Worm (Caenorhabditis elegans) whole organism, dauer: ENCODE results near the gene C39B5.6.

Source experiments
- unc-62 ChIP-seq: sonication (generic microtip); optimal IDR thresholded peaks from 2 replicates; lab custom pipeline; 2017; ENCODE audit warnings: missing biosample characterization, missing genetic modification reagents, missing genetic modification characterization

Gene C39B5.6

DNA sequence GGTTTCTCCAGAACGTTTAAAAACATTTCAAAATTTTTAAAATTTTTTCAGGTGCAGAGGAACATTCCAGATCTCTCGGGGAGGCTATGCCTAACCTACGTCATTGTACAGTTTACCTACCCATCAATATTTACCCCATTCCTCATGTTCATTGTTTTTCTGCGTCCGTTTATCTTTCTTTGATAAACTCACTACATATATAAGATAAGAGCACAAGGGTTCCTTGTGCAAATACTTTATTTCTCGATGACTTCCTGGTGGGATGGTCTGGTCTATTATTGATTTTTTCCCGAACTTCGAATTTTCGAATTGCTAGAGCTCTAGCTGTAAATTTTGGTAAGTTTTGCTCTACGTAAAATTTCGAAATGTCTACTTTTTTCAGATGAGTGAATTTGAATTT lies 35.6 kb downstream of the C39B5.6 start:
- no peak for TF ChIP-seq unc-62 (GFP tag; lab: Kevin White, UChicago)

DNA sequence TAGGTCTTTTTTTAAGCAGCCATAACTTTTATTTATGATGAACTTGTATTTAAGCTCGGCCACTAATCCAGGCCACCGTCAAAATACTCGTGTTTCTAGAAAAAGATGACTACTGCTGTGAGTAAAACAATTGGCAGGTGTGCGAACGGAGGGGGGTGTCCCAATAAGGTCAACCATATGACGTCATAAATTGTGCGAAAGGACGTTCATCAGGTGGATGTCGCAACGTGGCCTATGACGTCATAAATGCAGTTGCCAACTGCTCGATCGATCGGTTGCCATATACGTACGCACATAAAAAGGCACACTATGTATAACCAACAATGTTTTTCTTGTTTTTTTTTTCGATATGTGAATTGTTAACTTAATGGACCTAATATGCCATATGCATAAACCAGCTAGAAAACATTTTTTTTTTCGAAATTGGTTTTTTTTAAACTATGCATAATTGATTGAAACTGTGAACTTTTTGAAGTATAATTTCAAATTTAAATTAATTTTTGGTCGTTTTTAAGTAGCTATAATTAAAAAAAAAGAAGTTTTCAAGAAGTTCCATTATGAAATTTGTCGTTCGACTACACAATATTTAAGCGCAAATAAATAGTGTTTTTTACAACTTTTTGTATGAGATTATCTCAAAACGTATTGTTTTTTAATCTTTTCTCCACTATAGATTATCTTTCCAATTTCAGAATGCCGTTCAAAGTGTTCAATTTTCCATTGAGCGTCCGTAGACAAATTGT lies 36.6 kb downstream of the C39B5.6 start, which contains the start of gene C39B5.2:
TSS of gene C39B5.2 (plus strand) at position 693 of the 743 bp plus-strand sequence.
- no peak for TF ChIP-seq unc-62 (GFP tag; lab: Kevin White, UChicago)

DNA sequence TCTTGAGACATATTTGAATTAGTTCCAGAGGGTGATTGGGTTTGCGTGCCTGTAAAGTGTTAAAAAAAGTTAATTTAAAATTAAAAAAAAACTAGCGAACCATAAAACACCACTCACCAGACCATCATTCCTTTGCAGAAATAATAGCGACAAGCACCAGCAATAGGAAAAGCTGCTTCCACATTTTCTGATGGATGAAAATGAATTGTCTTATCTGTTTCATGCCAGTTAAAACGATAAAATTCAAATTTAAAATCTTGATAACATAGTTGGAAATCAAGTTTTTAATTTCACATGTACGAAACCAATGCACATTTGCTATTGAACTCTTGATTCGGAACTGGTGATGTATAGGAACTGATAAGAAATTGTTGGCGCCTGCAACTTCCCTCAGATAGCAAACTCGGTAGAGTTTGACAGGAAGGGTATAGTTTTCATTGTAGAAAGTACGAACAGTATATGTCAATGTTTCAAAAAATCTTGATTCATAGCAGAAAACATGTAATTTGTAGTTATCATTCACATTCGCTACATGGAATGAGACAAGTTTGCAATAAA lies 41.9 kb downstream of the C39B5.6 start, which contains the start of gene C39B5.10:
TSS of gene C39B5.10 (minus strand) at position 51 of the 558 bp plus-strand sequence.
- no peak for TF ChIP-seq unc-62 (GFP tag; lab: Kevin White, UChicago)

ce11 chrIII:2240471-2240870 lies 42.7 kb downstream of the C39B5.6 start, which contains the start of gene srz-56:
Gene srz-56 (plus strand): TSS chrIII:2240771.
- no peak for TF ChIP-seq unc-62 (GFP tag; lab: Kevin White, UChicago)

DNA sequence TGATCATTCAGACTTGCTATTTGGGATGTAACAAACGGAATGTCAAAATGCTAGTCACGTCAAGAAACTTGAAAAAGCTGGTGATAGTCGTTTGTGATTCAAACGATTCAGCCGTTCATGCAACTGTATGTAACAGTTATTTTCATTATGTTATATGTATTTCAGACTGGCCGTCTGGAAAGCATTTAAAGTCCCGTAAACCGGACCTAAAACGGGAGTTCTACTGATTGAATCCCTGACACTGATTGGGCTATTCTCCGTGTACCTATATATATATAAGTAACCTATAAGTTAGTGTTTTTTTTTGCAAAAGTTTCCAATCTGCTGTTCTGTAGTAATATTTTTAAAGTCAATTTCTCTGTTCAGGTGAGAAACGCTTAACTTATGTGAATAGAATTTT lies 45.8 kb downstream of the C39B5.6 start:
- no peak for TF ChIP-seq unc-62 (GFP tag; lab: Kevin White, UChicago)

- no peak for TF ChIP-seq unc-62 (GFP tag; lab: Kevin White, UChicago)
Observed at ce11 chrIII:2245727-2246126, 47.9 kb downstream of the C39B5.6 start, which contains the start of gene srd-67. Gene srd-67 (minus strand): TSS chrIII:2245827.

DNA sequence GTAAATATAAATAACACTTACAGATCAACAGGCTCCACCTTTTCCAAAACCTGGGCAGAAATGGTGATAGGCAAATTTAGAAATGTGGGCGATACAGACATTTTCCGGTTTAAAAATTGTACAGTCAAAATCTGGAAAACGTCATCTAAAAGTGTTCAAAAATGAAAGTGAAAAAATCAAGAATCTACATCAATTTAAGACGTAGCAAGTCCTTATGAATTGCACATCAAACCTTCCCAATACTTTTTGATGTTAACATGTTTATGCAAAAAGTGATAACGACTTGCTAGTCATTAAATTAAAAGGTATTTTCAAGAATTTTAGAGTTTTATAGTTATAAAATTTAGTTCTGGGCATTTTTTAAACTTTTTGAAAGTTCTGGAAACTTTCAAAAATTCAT lies 53.5 kb downstream of the C39B5.6 start, which contains the start of gene fbxa-7:
TSS of gene fbxa-7 (minus strand) at position 101 of the 400 bp plus-strand sequence.
- TF ChIP-seq unc-62 (GFP tag; lab: Kevin White, UChicago): no peak

DNA sequence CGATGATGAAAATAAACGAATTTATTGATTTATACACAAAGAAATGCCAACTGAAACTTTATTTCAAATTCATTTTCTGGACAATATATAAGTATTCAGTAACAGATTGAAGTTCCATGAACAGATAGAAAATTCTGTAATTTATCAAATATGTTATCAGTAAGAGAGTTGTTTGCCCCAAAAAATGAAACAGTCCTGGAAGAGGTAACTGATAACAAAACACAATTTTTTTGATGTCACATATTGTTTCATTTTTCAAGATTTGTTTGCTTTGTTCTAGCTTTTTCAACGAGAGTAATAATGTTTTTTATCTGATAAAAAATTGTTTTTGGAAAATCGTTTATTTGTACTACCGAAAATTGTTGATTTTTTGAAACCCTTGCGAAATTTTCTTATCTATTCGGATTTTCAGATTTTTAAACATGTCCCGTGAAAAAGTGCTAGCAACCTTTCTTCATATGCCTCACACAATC lies 55.3 kb downstream of the C39B5.6 start, which contains the start of gene fbxa-73:
TSS of gene fbxa-73 (plus strand) at position 423 of the 473 bp plus-strand sequence.
- no peak for TF ChIP-seq unc-62 (GFP tag; lab: Kevin White, UChicago)

- TF ChIP-seq unc-62 (GFP tag; lab: Kevin White, UChicago): no peak
Observed at ce11 chrIII:2255522-2255921, 57.7 kb downstream of the C39B5.6 start, which contains the start of gene fbxa-71. Gene fbxa-71 (plus strand): TSS chrIII:2255822.
